Worm (Caenorhabditis elegans): ENCODE results near the gene inos-1.
A peak's percentile ranks its signal among the peaks of the same experiment; 100 is the strongest.

The inos-1 gene

DNA sequence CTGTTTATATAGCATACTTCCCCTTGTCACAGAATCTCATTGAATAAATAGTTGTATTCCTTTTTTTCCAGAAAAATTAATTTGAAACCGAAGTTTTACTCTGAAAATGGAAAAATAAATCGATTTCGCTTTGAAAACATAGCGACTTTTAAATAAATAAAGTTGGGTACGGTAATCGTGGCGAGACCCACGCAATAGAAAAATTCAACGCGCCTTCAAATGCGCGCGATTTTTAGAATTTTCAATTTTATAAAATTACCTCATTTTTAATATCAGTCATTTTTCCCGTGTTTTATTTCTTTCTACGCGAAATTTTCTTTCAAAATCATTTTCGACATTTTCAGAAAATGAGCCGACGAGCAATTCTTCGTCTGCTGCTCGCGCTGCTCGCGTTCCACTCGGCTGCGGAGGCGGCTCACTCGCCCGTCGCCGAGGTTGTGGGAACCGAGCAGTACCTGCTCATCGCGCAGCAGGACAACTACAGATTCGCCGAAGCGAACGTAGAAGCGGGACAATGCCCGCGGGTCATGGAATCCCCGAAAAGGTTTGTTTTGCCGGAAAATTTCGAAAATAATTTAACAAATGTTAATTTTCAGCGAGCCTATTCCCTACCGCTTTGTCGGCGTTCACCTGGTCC lies 26.5 kb upstream of the inos-1 start, which contains the start of gene F13D12.5 (continued):
- TF ChIP-seq F33H1.4 (GFP tag; IDR thresholded peaks at IDR 0.05): peak; percentile 95
- TF ChIP-seq madf-8 (GFP tag; conservative IDR thresholded peaks at IDR 0.05): peak; percentile 89
- TF ChIP-seq nhr-179 (tag; optimal IDR thresholded peaks at IDR 0.05): no peak
- peak; percentile 71 for TF ChIP-seq snpc-3.4 (tag; optimal IDR thresholded peaks at IDR 0.05)
- no peak for TF ChIP-seq unc-62 (GFP tag; optimal IDR thresholded peaks at IDR 0.05)

DNA sequence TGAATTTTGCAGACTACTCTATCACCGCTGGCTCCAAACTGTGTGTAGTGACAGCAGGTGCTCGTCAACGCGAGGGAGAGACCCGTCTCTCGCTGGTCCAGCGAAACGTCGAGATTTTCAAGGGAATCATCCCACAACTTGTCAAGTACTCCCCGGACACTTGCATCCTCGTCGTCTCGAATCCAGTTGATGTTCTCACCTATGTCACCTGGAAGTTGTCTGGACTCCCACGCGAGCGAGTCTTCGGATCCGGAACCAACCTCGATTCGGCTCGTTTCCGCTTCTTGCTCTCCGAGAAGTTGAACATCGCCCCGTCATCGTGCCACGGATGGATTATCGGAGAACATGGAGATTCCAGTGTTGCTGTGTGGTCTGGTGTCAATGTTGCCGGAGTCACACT lies 25.5 kb upstream of the inos-1 start:
- TF ChIP-seq madf-6 (GFP tag; IDR thresholded peaks at IDR 0.05) (no peak), chd-7 (tag; optimal IDR thresholded peaks at IDR 0.05) (peak; percentile 3), zfh-2 (GFP tag; conservative IDR thresholded peaks at IDR 0.05) (peak; percentile 52; the same call in 1 of the 2 replicates)

DNA sequence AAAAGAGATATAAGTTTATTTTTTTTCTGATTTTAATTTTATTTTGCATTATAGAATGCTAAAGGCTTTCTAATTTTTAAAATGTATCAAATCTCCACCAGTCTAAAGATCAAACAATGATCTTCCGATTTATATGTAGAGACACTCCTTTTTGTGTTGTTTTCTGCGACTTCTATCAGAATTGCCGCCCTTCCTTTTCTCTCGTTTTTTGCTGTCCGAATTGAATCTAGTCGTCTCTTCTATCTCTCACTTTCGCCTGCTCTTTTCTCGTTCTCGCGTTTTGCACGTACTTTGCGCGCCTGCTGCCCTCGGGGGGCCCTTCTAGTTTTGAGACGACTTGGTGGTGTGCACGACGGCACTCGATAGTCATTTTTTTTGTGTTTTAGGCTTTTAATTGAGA lies 24.3 kb upstream of the inos-1 start:
- peak in 1 of 3 experiments; percentile 9 for TF ChIP-seq lin-35 (GFP tag; optimal IDR thresholded peaks at IDR 0.05)
- no peak for TF ChIP-seq nhr-179 (tag; optimal IDR thresholded peaks at IDR 0.05)
- TF ChIP-seq zfh-2 (GFP tag; conservative IDR thresholded peaks at IDR 0.05): 0 out of 2 replicates have a peak, but pooled peaks have one; percentile 40
- TF ChIP-seq K12H6.12 (tag; optimal IDR thresholded peaks at IDR 0.05): peak; percentile 26
- no peak for TF ChIP-seq snpc-4 (GFP tag; optimal IDR thresholded peaks at IDR 0.05)
- peak in 1 of 4 experiments; percentile 5 for TF ChIP-seq snpc-4 (tag; optimal IDR thresholded peaks at IDR 0.05)
- TF ChIP-seq Y95B8A.8 (GFP tag; IDR thresholded peaks at IDR 0.05): no peak
- TF ChIP-seq cebp-1 (GFP tag; IDR thresholded peaks at IDR 0.05): no peak
- peak; percentile 33 for TF ChIP-seq cebp-1 (tag; optimal IDR thresholded peaks at IDR 0.05)
- peak; percentile 53; the same call in 1 of the 2 replicates for TF ChIP-seq hmg-1.2 (GFP tag; IDR thresholded peaks at IDR 0.05)
- no peak for TF ChIP-seq gei-17 (GFP tag; optimal IDR thresholded peaks at IDR 0.05)
- no peak for TF ChIP-seq C06A6.2 (GFP tag; conservative IDR thresholded peaks at IDR 0.05)
- peak; percentile 34 for TF ChIP-seq lin-40 (tag; optimal IDR thresholded peaks at IDR 0.05)
- no peak for TF ChIP-seq sdz-38 (tag; optimal IDR thresholded peaks at IDR 0.05)
- no peak for TF ChIP-seq F22D6.2 (tag; optimal IDR thresholded peaks at IDR 0.05)
- peak; percentile 29 for TF ChIP-seq efl-1 (GFP tag; optimal IDR thresholded peaks at IDR 0.05)
- no peak for TF ChIP-seq hsf-1 (GFP tag; IDR thresholded peaks at IDR 0.05)

DNA sequence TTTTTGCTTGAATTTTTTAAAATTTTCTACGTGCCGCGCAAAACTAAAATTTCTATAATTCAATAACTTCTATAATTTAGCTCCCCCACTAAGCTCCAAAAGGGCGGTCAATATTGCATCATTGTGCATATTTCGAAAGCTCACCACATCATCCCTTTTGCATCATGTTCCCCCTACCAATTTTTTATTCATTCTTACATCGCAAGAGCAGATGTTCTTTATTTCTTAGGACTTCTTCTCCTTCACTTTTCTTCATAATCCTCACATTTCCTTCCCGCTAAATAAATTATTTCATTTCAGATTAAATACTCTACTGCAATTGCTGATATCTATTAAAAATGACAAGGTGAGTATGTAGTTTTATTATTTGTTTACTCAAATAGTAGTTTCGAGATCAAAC lies 23.8 kb upstream of the inos-1 start, which contains the start of gene ldh-1:
Gene ldh-1, plus strand, starts transcription at position 301 of the 400 bp plus-strand sequence.
- TF ChIP-seq lsl-1 (GFP tag; optimal IDR thresholded peaks at IDR 0.05) (no peak), sdz-38 (tag; optimal IDR thresholded peaks at IDR 0.05) (no peak), nhr-90 (tag; optimal IDR thresholded peaks at IDR 0.05) (no peak), efl-1 (GFP tag; optimal IDR thresholded peaks at IDR 0.05) (no peak), attf-3 (GFP tag; conservative IDR thresholded peaks at IDR 0.05) (no peak), ceh-100 (GFP tag; IDR thresholded peaks at IDR 0.05) (no peak)

DNA sequence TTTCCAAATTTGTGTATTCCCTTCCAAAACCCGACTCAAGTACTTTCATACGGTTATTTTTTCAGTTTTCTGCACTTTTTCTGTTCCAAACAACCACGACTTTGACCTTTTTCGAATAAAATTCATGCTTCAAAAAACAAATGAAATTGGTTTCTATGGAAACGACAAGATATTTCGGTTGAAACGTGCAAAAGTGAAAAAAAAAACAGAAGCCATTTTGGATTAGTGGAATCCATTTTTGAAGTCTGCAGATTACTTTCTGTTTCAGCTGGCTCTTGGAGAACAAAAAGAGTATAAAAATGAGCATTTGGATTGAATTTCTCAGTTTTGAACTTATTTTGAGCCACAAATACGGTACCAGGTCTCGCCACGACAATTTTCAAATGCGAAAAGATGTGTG lies 22.1 kb upstream of the inos-1 start:
- no peak for TF ChIP-seq tbx-9 (tag; optimal IDR thresholded peaks at IDR 0.05; ENCODE audit: borderline replicate concordance)
- no peak for TF ChIP-seq ekl-4 (GFP tag; IDR thresholded peaks at IDR 0.05)
- TF ChIP-seq die-1 (tag; optimal IDR thresholded peaks at IDR 0.05): no peak
- no peak for TF ChIP-seq ztf-28 (GFP tag; IDR thresholded peaks at IDR 0.05)
- TF ChIP-seq ceh-100 (GFP tag; IDR thresholded peaks at IDR 0.05): no peak
- no peak for TF ChIP-seq tbp1 (GFP tag; optimal IDR thresholded peaks at IDR 0.05)
- TF ChIP-seq nhr-90 (tag; optimal IDR thresholded peaks at IDR 0.05): no peak
- TF ChIP-seq let-607 (tag; optimal IDR thresholded peaks at IDR 0.05): no peak
- no peak for TF ChIP-seq T26A5.8 (tag; optimal IDR thresholded peaks at IDR 0.05)
- no peak for TF ChIP-seq nhr-120 (GFP tag; IDR thresholded peaks at IDR 0.05)
- TF ChIP-seq B0261.1 (tag; optimal IDR thresholded peaks at IDR 0.05): no peak
- no peak for TF ChIP-seq dpff-1 (tag; optimal IDR thresholded peaks at IDR 0.05)
- TF ChIP-seq F10E7.11 (tag; optimal IDR thresholded peaks at IDR 0.05): no peak
- no peak for TF ChIP-seq attf-3 (GFP tag; conservative IDR thresholded peaks at IDR 0.05)
- no peak for TF ChIP-seq pbrm-1 (GFP tag; IDR thresholded peaks at IDR 0.05)
- no peak for TF ChIP-seq Y79H2A.3 (GFP tag; conservative IDR thresholded peaks at IDR 0.05)

All from whole organism, young adult.